Fruit fly (Drosophila melanogaster) whole organism, embryonic: ENCODE measurements around the gene CenB1A.

Source experiments
- Asciz ChIP-seq: fragments of 200-800 bp; sonication (Bioruptor generic); optimal IDR thresholded peaks from 2 replicates; lab custom pipeline; 2017; ENCODE audit warnings: missing biosample characterization, mild to moderate bottlenecking, missing genetic modification characterization, missing genetic modification reagents
- B-H2 ChIP-seq: fragments of 200-800 bp; sonication (Bioruptor generic); optimal IDR thresholded peaks from 2 replicates; lab custom pipeline; 2018; ENCODE audit warnings: missing biosample characterization, mild to moderate bottlenecking, missing genetic modification characterization
- CG10543 ChIP-seq: fragments of 200-800 bp; sonication (Bioruptor generic); optimal IDR thresholded peaks from 3 replicates; lab custom pipeline; 2017; ENCODE audit warnings: missing biosample characterization, mild to moderate bottlenecking, missing genetic modification characterization, moderate library complexity
- CG12071 ChIP-seq: fragments of 200-800 bp; sonication (Bioruptor generic); optimal IDR thresholded peaks from 3 replicates; lab custom pipeline; 2018; ENCODE audit warnings: missing biosample characterization, mild to moderate bottlenecking, missing genetic modification characterization
- CG12219 ChIP-seq: fragments of 200-800 bp; sonication (Bioruptor generic); optimal IDR thresholded peaks from 3 replicates; lab custom pipeline; 2018; ENCODE audit warnings: missing biosample characterization, mild to moderate bottlenecking, missing genetic modification characterization
- CG12659 ChIP-seq: fragments of 200-800 bp; sonication (Bioruptor generic); optimal IDR thresholded peaks from 3 replicates; lab custom pipeline; 2017; ENCODE audit warnings: mild to moderate bottlenecking, missing biosample characterization, missing genetic modification reagents, missing genetic modification characterization
- CG12744 ChIP-seq: fragments of 200-800 bp; sonication (Bioruptor generic); optimal IDR thresholded peaks from 2 replicates; lab custom pipeline; 2016; ENCODE audit warnings: missing biosample characterization, missing genetic modification characterization
- CG13296 ChIP-seq: fragments of 200-800 bp; sonication (Bioruptor generic); optimal IDR thresholded peaks from 3 replicates; lab custom pipeline; 2018; ENCODE audit warnings: missing biosample characterization, mild to moderate bottlenecking, missing genetic modification characterization
- CG15696 ChIP-seq: fragments of 200-800 bp; sonication (Bioruptor generic); optimal IDR thresholded peaks from 2 replicates; lab custom pipeline; 2019; ENCODE audit warnings: missing biosample characterization, mild to moderate bottlenecking, missing genetic modification characterization, moderate library complexity
- CG1602 ChIP-seq: fragments of 200-800 bp; sonication (Bioruptor generic); optimal IDR thresholded peaks from 3 replicates; lab custom pipeline; 2016; ENCODE audit warnings: missing biosample characterization, missing genetic modification characterization
- CG18619 ChIP-seq: fragments of 200-800 bp; sonication (Bioruptor generic); optimal IDR thresholded peaks from 3 replicates; lab custom pipeline; 2017; ENCODE audit warnings: missing biosample characterization, mild to moderate bottlenecking, missing genetic modification characterization
- CG2116 ChIP-seq: fragments of 200-800 bp; sonication (Bioruptor generic); optimal IDR thresholded peaks from 3 replicates; lab custom pipeline; 2018; ENCODE audit warnings: missing biosample characterization, mild to moderate bottlenecking, missing genetic modification characterization
- CG2678 ChIP-seq: fragments of 200-800 bp; sonication (Bioruptor generic); optimal IDR thresholded peaks from 3 replicates; lab custom pipeline; 2019; ENCODE audit warnings: missing biosample characterization, mild to moderate bottlenecking, missing genetic modification characterization, moderate library complexity
- CG3065 ChIP-seq: fragments of 200-800 bp; sonication (Bioruptor generic); optimal IDR thresholded peaks from 2 replicates; lab custom pipeline; 2016; ENCODE audit warnings: missing biosample characterization, missing genetic modification characterization
- CG6254 ChIP-seq: fragments of 200-800 bp; sonication (Bioruptor generic); optimal IDR thresholded peaks from 3 replicates; lab custom pipeline; 2017; ENCODE audit warnings: mild to moderate bottlenecking, missing biosample characterization, missing genetic modification reagents, missing genetic modification characterization
- CG7372 ChIP-seq: fragments of 200-800 bp; sonication (Bioruptor generic); IDR thresholded peaks from 2 replicates; pipeline ENCODE4 v1.3.6; 2022; ENCODE audit warnings: missing biosample characterization, missing genetic modification characterization
- CG7839 ChIP-seq: fragments of 200-800 bp; sonication (Bioruptor generic); optimal IDR thresholded peaks from 3 replicates; lab custom pipeline; 2018; ENCODE audit warnings: missing biosample characterization, mild to moderate bottlenecking, missing genetic modification characterization, moderate library complexity
- Deaf1 ChIP-seq: fragments of 200-800 bp; optimal IDR thresholded peaks from 3 replicates; lab custom pipeline; 2019; ENCODE audit warnings: missing biosample characterization, mild to moderate bottlenecking, missing genetic modification characterization, moderate library complexity
- Dip2 ChIP-seq: fragments of 200-800 bp; sonication (Bioruptor generic); IDR thresholded peaks from 2 replicates; pipeline ENCODE4 v1.3.6; 2022; ENCODE audit warnings: missing biosample characterization, missing genetic modification characterization
- Eip74EF ChIP-seq, 2 experiments: fragments of 200-800 bp in 1 of 2; fragments of >200 bp in 1 of 2; sonication (Bioruptor generic) in 1 of 2; optimal IDR thresholded peaks; 2 replicates each; lab custom pipeline; 2017 to 2019; ENCODE audit warnings: missing biosample characterization in 2 of 2, missing genetic modification characterization in 2 of 2, mild to moderate bottlenecking in 1 of 2, moderate library complexity in 1 of 2
- Fer3 ChIP-seq: fragments of 200-800 bp; sonication (Bioruptor generic); optimal IDR thresholded peaks from 2 replicates; lab custom pipeline; 2018; ENCODE audit warnings: missing biosample characterization, mild to moderate bottlenecking, missing genetic modification characterization, moderate library complexity
- Lhr ChIP-seq: fragments of 200-800 bp; sonication (Bioruptor generic); optimal IDR thresholded peaks from 3 replicates; lab custom pipeline; 2017; ENCODE audit warnings: mild to moderate bottlenecking, missing biosample characterization, missing genetic modification reagents, missing genetic modification characterization
- Med ChIP-seq: fragments of 200-800 bp; sonication (Bioruptor generic); peaks from one replicate; lab custom pipeline; 2016; ENCODE audit warnings: missing biosample characterization, missing genetic modification characterization, mild to moderate bottlenecking, inconsistent platforms, moderate library complexity
- NC2β ChIP-seq: fragments of 200-800 bp; sonication (Bioruptor generic); optimal IDR thresholded peaks from 2 replicates; lab custom pipeline; 2016; ENCODE audit warnings: missing biosample characterization, missing genetic modification characterization
- Pdp1 ChIP-seq, 2 experiments: fragments of 200-800 bp; sonication (Bioruptor generic); optimal IDR thresholded peaks; 3 replicates each; lab custom pipeline; 2016; ENCODE audit warnings: missing biosample characterization in 2 of 2, missing genetic modification characterization in 2 of 2, mild to moderate bottlenecking in 1 of 2, moderate library complexity in 1 of 2
- Xrp1 ChIP-seq: fragments of 200-800 bp; sonication (Bioruptor generic); IDR thresholded peaks from 2 replicates; pipeline ENCODE4 v1.3.6; 2022; ENCODE audit warnings: missing biosample characterization, missing genetic modification characterization
- ara ChIP-seq: fragments of 200-800 bp; sonication (Bioruptor generic); IDR thresholded peaks from 2 replicates; pipeline ENCODE4 v1.3.6; 2022; ENCODE audit warnings: missing biosample characterization, missing genetic modification characterization
- bbx ChIP-seq: fragments of 200-800 bp; sonication (Bioruptor generic); IDR thresholded peaks from 2 replicates; pipeline ENCODE4 v1.3.6; 2022; ENCODE audit warnings: missing biosample characterization, missing genetic modification characterization; ENCODE audit not compliant: partially characterized antibody
- br ChIP-seq: fragments of >200 bp; optimal IDR thresholded peaks from 2 replicates; lab custom pipeline; 2017
- chn ChIP-seq: fragments of 200-800 bp; sonication (Bioruptor generic); optimal IDR thresholded peaks from 2 replicates; lab custom pipeline; 2016; ENCODE audit warnings: missing biosample characterization, missing genetic modification characterization
- ci ChIP-seq: fragments of 200-800 bp; sonication (Bioruptor generic); IDR thresholded peaks from 3 replicates; pipeline ENCODE4 v1.3.6; 2022; ENCODE audit warnings: missing biosample characterization, missing genetic modification characterization
- dati ChIP-seq: fragments of 200-800 bp; sonication (Bioruptor generic); IDR thresholded peaks from 2 replicates; pipeline ENCODE4 v1.3.6; 2022; ENCODE audit warnings: missing biosample characterization, missing genetic modification characterization
- dimm ChIP-seq: fragments of 200-800 bp; sonication (Bioruptor generic); IDR thresholded peaks from 2 replicates; pipeline ENCODE4 v1.3.6; 2022; ENCODE audit warnings: missing biosample characterization, missing genetic modification characterization
- dmrt11E ChIP-seq: fragments of 200-800 bp; sonication (Bioruptor generic); optimal IDR thresholded peaks from 3 replicates; lab custom pipeline; 2018; ENCODE audit warnings: missing biosample characterization, mild to moderate bottlenecking, missing genetic modification characterization, moderate library complexity
- fru ChIP-seq: fragments of >200 bp; optimal IDR thresholded peaks from 2 replicates; lab custom pipeline; 2017
- gce ChIP-seq: fragments of 200-800 bp; sonication (Bioruptor generic); IDR thresholded peaks from 3 replicates; pipeline ENCODE4 v1.3.6; 2022; ENCODE audit warnings: missing biosample characterization, missing genetic modification characterization
- hkb ChIP-seq, 2 experiments: fragments of 200-800 bp in 1 of 2; fragments of >200 bp in 1 of 2; sonication (Bioruptor generic) in 1 of 2; IDR thresholded peaks in 1 of 2; optimal IDR thresholded peaks in 1 of 2; 2 replicates each; pipeline versions ENCODE4 v1.3.6 to Lab custom; 2017 to 2022; ENCODE audit warnings: missing biosample characterization in 1 of 2, missing genetic modification characterization in 1 of 2
- ind ChIP-seq: fragments of 200-800 bp; sonication (Bioruptor generic); optimal IDR thresholded peaks from 3 replicates; lab custom pipeline; 2016; ENCODE audit warnings: missing biosample characterization, missing genetic modification characterization
- jumu ChIP-seq: fragments of 200-800 bp; sonication (Bioruptor generic); optimal IDR thresholded peaks from 3 replicates; lab custom pipeline; 2016; ENCODE audit warnings: missing biosample characterization, missing genetic modification characterization
- ken ChIP-seq: fragments of 200-800 bp; sonication (Bioruptor generic); IDR thresholded peaks from 3 replicates; pipeline ENCODE4 v1.3.6; 2022; ENCODE audit warnings: missing biosample characterization, missing genetic modification characterization
- knrl ChIP-seq: fragments of 200-800 bp; sonication (Bioruptor generic); IDR thresholded peaks from 3 replicates; pipeline ENCODE4 v1.3.6; 2022; ENCODE audit warnings: missing biosample characterization, missing genetic modification characterization; ENCODE audit not compliant: partially characterized antibody
- lilli ChIP-seq: fragments of 200-800 bp; sonication (Bioruptor generic); optimal IDR thresholded peaks from 3 replicates; lab custom pipeline; 2016; ENCODE audit warnings: missing biosample characterization, missing genetic modification characterization
- luna ChIP-seq: fragments of 200-800 bp; sonication (Bioruptor generic); optimal IDR thresholded peaks from 2 replicates; lab custom pipeline; 2016; ENCODE audit warnings: missing biosample characterization, missing genetic modification characterization
- maf-S ChIP-seq: fragments of 200-800 bp; sonication (Bioruptor generic); optimal IDR thresholded peaks from 2 replicates; lab custom pipeline; 2016; ENCODE audit warnings: missing biosample characterization, missing genetic modification characterization
- mirr ChIP-seq: fragments of 200-800 bp; sonication (Bioruptor generic); optimal IDR thresholded peaks from 3 replicates; lab custom pipeline; 2018; ENCODE audit warnings: missing biosample characterization, mild to moderate bottlenecking, missing genetic modification characterization
- onecut ChIP-seq: fragments of 200-800 bp; sonication (Bioruptor generic); IDR thresholded peaks from 2 replicates; pipeline ENCODE4 v1.3.6; 2022; ENCODE audit warnings: missing biosample characterization, missing genetic modification characterization
- otp ChIP-seq: fragments of 200-800 bp; sonication (Bioruptor generic); IDR thresholded peaks from 3 replicates; pipeline ENCODE4, ENCODE4 v1.3.6; 2022; ENCODE audit warnings: missing biosample characterization, missing genetic modification characterization
- scrt ChIP-seq: fragments of 200-800 bp; sonication (Bioruptor generic); optimal IDR thresholded peaks from 2 replicates; lab custom pipeline; 2018; ENCODE audit warnings: missing biosample characterization, mild to moderate bottlenecking, missing genetic modification characterization, moderate library complexity
- sim ChIP-seq: fragments of 200-800 bp; sonication (Bioruptor generic); IDR thresholded peaks from 2 replicates; pipeline ENCODE4 v1.3.6; 2022; ENCODE audit warnings: missing biosample characterization, missing genetic modification characterization
- ttk ChIP-seq: fragments of 200-800 bp; sonication (Bioruptor generic); IDR thresholded peaks from 2 replicates; pipeline ENCODE4 v2.1.2; 2022; ENCODE audit warnings: missing biosample characterization, missing genetic modification characterization
- yki ChIP-seq: fragments of >200 bp; optimal IDR thresholded peaks from 3 replicates; lab custom pipeline; 2018

CenB1A gene

dm6 chr3R:23138992-23139633, 20.9 kb downstream of the CenB1A start:
- TF ChIP-seq CG12744 (GFP tag; lab: Kevin White, UChicago) (no peak), jumu (GFP tag; lab: Kevin White, UChicago) (no peak), Pdp1 (GFP tag; optimal IDR thresholded peaks at IDR 0.05; lab: Kevin White, UChicago) (peak in 1 of 2 experiments; percentile 6), Fer3 (tag; lab: Kevin White, UChicago) (peak; percentile 6), ken (no peak), B-H2 (GFP tag; lab: Kevin White, UChicago) (peak; percentile 11), ci (GFP tag; lab: Robert Waterston, UW) (no peak), fru (lab: Kevin White, UChicago) (no peak), ind (no peak), Lhr (no peak), sim (GFP tag; lab: Robert Waterston, UW) (no peak), dimm (GFP tag; lab: Robert Waterston, UW) (no peak), luna (GFP tag; lab: Kevin White, UChicago) (no peak), ttk (no peak), otp (GFP tag; lab: Robert Waterston, UW) (no peak), Deaf1 (no peak), knrl (no peak), NC2β (GFP tag; lab: Kevin White, UChicago) (no peak), CG2678 (peak; percentile 53), Xrp1 (GFP tag; lab: Robert Waterston, UW) (no peak), CG1602 (GFP tag; lab: Kevin White, UChicago) (no peak), bbx (GFP tag; lab: Robert Waterston, UW) (no peak), ara (no peak), CG10543 (GFP tag; lab: Kevin White, UChicago) (peak; percentile 49), lilli (no peak), CG13296 (GFP tag; lab: Kevin White, UChicago) (peak; percentile 52), CG12219 (GFP tag; lab: Kevin White, UChicago) (peak; percentile 2), CG7372 (GFP tag; lab: Robert Waterston, UW) (no peak), CG6254 (GFP tag; lab: Kevin White, UChicago) (no peak), br (lab: Kevin White, UChicago) (no peak), CG3065 (GFP tag; lab: Kevin White, UChicago) (no peak), dmrt11E (tag; lab: Kevin White, UChicago) (no peak), CG12659 (GFP tag; lab: Kevin White, UChicago) (no peak), maf-S (GFP tag; lab: Kevin White, UChicago) (no peak), CG2116 (GFP tag; lab: Kevin White, UChicago) (no peak), Asciz (no peak), Eip74EF (GFP tag; optimal IDR thresholded peaks at IDR 0.05; lab: Kevin White, UChicago) (peak in 1 of 2 experiments; percentile 30), mirr (GFP tag; lab: Kevin White, UChicago) (peak; percentile 71), chn (GFP tag; lab: Kevin White, UChicago) (no peak), Med (GFP tag; lab: Kevin White, UChicago) (peak; percentile 24), scrt (GFP tag; lab: Kevin White, UChicago) (no peak), CG12071 (GFP tag; lab: Kevin White, UChicago) (peak; percentile 46), yki (lab: Kevin White, UChicago) (no peak), Dip2 (GFP tag; lab: Robert Waterston, UW) (no peak), onecut (GFP tag; lab: Robert Waterston, UW) (no peak), hkb (optimal IDR thresholded peaks at IDR 0.05; lab: Kevin White, UChicago) (no peak), hkb (GFP tag; IDR thresholded peaks at IDR 0.05; lab: Robert Waterston, UW) (no peak), gce (GFP tag; lab: Robert Waterston, UW) (no peak), CG18619 (GFP tag; lab: Kevin White, UChicago) (no peak), dati (GFP tag; lab: Robert Waterston, UW) (no peak), CG7839 (tag; lab: Kevin White, UChicago) (peak; percentile 10), CG15696 (tag; lab: Kevin White, UChicago) (no peak)
